Fruit fly (Drosophila melanogaster) whole organism, larva: ENCODE data around the gene Pkc98E.

Source experiments
- noc ChIP-seq: fragments of 200-800 bp; sonication (Bioruptor generic); optimal IDR thresholded peaks from 3 replicates; lab custom pipeline; 2019; ENCODE audit warnings: missing biosample characterization, mild to moderate bottlenecking, missing genetic modification characterization, moderate library complexity

Pkc98E gene

dm6 chr3R:29038960-29039581 is at the start of gene Pkc98E, which contains the start of gene Slu7:
Pkc98E (plus strand) TSS chr3R:29039156.
Slu7 (minus strand) TSS chr3R:29039071.
- TF ChIP-seq noc (tag; lab: Kevin White, UChicago): peak; percentile 43

dm6 chr3R:28989388-28989787 is 49.6 kb upstream of the Pkc98E start:
- TF ChIP-seq noc (tag; lab: Kevin White, UChicago): no peak

dm6 chr3R:28990695-28991094 is 48.3 kb upstream of the Pkc98E start:
- no peak for TF ChIP-seq noc (tag; lab: Kevin White, UChicago)

- no peak for TF ChIP-seq noc (tag; lab: Kevin White, UChicago)
Measured at dm6 chr3R:28998999-28999398, 40.0 kb upstream of the Pkc98E start.

- TF ChIP-seq noc (tag; lab: Kevin White, UChicago): no peak
Measured at dm6 chr3R:29000001-29000400, 39.0 kb upstream of the Pkc98E start.

dm6 chr3R:29004884-29005621 is 33.9 kb upstream of the Pkc98E start:
- no peak for TF ChIP-seq noc (tag; lab: Kevin White, UChicago)

dm6 chr3R:29005622-29006018 is 33.3 kb upstream of the Pkc98E start:
- TF ChIP-seq noc (tag; lab: Kevin White, UChicago): no peak

dm6 chr3R:29011144-29011543 is 27.8 kb upstream of the Pkc98E start:
- no peak for TF ChIP-seq noc (tag; lab: Kevin White, UChicago)

- no peak for TF ChIP-seq noc (tag; lab: Kevin White, UChicago)
Measured at dm6 chr3R:29020366-29020765, 18.6 kb upstream of the Pkc98E start, which contains the start of gene wat. wat (minus strand) TSS chr3R:29020406.

dm6 chr3R:29024671-29025070 is 14.3 kb upstream of the Pkc98E start, which contains the start of gene CG14518:
CG14518 (plus strand) TSS chr3R:29024971.
- no peak for TF ChIP-seq noc (tag; lab: Kevin White, UChicago)

- TF ChIP-seq noc (tag; lab: Kevin White, UChicago): no peak
Measured at dm6 chr3R:29027122-29027521, 11.8 kb upstream of the Pkc98E start, which contains the start of the genes eIF4E6 and CG1951. eIF4E6 (minus strand) TSS chr3R:29027174. CG1951 (plus strand) TSS chr3R:29027236.

dm6 chr3R:29032542-29032941 is 6.4 kb upstream of the Pkc98E start, which contains the start of gene Ssl2:
Ssl2 (minus strand) TSS chr3R:29032642.
- TF ChIP-seq noc (tag; lab: Kevin White, UChicago): no peak

dm6 chr3R:29033909-29034629 is 4.9 kb upstream of the Pkc98E start, which contains the start of the genes beta4GalNAcTB and Cpsf100:
beta4GalNAcTB (minus strand) TSS chr3R:29034008.
Cpsf100 (plus strand) TSS chr3R:29034573.
- TF ChIP-seq noc (tag; lab: Kevin White, UChicago): peak; percentile 78

dm6 chr3R:29039704-29040430 is 911 bp downstream of the Pkc98E start:
- no peak for TF ChIP-seq noc (tag; lab: Kevin White, UChicago)
